Worm (Caenorhabditis elegans) whole organism, L1 larva: ENCODE results near the gene Y39B6A.9.

Source experiments
- elt-2 ChIP-seq: sonication (generic microtip); optimal IDR thresholded peaks from 2 replicates; lab custom pipeline; 2016; ENCODE audit warnings: missing genetic modification characterization, mild to moderate bottlenecking, inconsistent platforms, missing compliant biosample characterization, missing genetic modification reagents
- lin-35 ChIP-seq, 2 experiments: fragments of 150-350 bp; optimal IDR thresholded peaks; 2 replicates each; lab custom pipeline; 2014; ENCODE audit warnings: missing biosample characterization in 2 of 2, missing genetic modification characterization in 2 of 2, missing genetic modification reagents in 2 of 2
- skn-1 ChIP-seq: fragments of 150-350 bp; optimal IDR thresholded peaks from 2 replicates; lab custom pipeline; 2014; ENCODE audit warnings: missing biosample characterization, missing genetic modification characterization

DNA sequence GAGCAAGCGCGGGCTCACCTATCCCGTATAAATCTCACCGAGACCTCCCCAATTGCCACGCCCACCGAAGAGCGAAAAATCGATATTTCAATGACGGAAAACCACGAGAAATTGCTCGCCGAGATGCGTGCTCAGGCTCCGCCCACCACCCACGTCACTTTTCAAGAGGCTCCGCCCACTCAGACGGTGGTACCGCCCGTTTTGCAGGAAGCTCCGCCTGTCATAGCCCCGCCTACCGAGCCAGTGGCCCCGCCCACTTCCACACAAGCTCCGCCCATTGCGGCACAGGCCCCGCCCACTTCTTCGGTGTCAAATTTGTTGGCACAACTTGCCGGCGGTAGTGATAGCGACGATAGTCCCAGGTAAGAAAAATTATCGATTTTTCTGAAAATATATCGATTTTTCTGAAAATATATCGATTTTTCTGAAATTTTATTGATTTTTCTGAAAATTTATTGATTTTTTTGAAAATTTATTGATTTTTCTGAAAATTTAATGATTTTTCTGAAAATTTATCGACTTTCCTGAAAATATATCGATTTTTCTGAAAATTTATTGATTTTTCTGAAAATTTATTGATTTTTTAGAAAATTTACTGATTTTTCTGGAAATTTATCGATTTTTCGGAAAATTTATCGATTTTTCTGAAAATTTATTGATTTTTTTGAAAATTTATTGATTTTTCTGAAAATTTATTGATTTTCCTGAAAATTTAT lies 6.7 kb upstream of the Y39B6A.9 start:
- no peak for TF ChIP-seq skn-1 (tag; lab: Kevin White, UChicago)
- no peak for TF ChIP-seq elt-2 (tag; lab: Kevin White, UChicago)
- TF ChIP-seq lin-35 (GFP tag; optimal IDR thresholded peaks at IDR 0.05; lab: Kevin White, UChicago): no peak
